Fruit fly (Drosophila melanogaster) whole organism, wandering third instar larva: ENCODE measurements around the gene vari.

Experiments used
- Dif ChIP-seq: fragments of 200-275, 200-300 bp; sonication (Bioruptor generic); optimal IDR thresholded peaks from 2 replicates; lab custom pipeline; 2018; ENCODE audit warnings: missing biosample characterization, missing genetic modification characterization; ENCODE audit not compliant: partially characterized antibody
- Mio ChIP-seq: sonication (Bioruptor generic); optimal IDR thresholded peaks from 2 replicates; lab custom pipeline; 2016; ENCODE audit warnings: missing biosample characterization, missing genetic modification characterization
- OdsH ChIP-seq: fragments of 200-800 bp; sonication (Bioruptor generic); optimal IDR thresholded peaks from 2 replicates; lab custom pipeline; 2016; ENCODE audit warnings: missing biosample characterization, mild to moderate bottlenecking, missing genetic modification characterization
- Sp1 ChIP-seq: fragments of 200-800 bp; sonication (Bioruptor generic); optimal IDR thresholded peaks from 3 replicates; lab custom pipeline; 2019; ENCODE audit warnings: missing biosample characterization, mild to moderate bottlenecking, missing genetic modification characterization, moderate library complexity
- dsf ChIP-seq: sonication (Bioruptor generic); optimal IDR thresholded peaks from 2 replicates; lab custom pipeline; 2016; ENCODE audit warnings: missing biosample characterization, missing genetic modification characterization, borderline replicate concordance
- h ChIP-seq: fragments of 200-800 bp; sonication (Bioruptor generic); optimal IDR thresholded peaks from 3 replicates; lab custom pipeline; 2016; ENCODE audit warnings: missing biosample characterization, mild to moderate bottlenecking, missing genetic modification characterization
- usp ChIP-seq: fragments of >200 bp; optimal IDR thresholded peaks from 2 replicates; lab custom pipeline; 2017; ENCODE audit warnings: missing biosample characterization, missing genetic modification characterization

- no peak for TF ChIP-seq usp
- no peak for TF ChIP-seq Mio
- TF ChIP-seq Dif (GFP tag; lab: Kevin White, UChicago) = no peak
- no peak for TF ChIP-seq OdsH
- TF ChIP-seq h (GFP tag; lab: Kevin White, UChicago) = no peak
- TF ChIP-seq Sp1 (GFP tag; lab: Kevin White, UChicago) = no peak
- no peak for TF ChIP-seq dsf (GFP tag; lab: Kevin White, UChicago)
Observed at dm6 chr2L:20840462-20841038, 43.7 kb upstream of the vari start, which contains the start of gene CG31676.
